Fruit fly (Drosophila melanogaster): ENCODE data around the gene CG3777.

dm6 chrX:293254-293653 lies 13.8 kb downstream of the CG3777 start:
- no peak for TF ChIP-seq CG14711 (tag; optimal IDR thresholded peaks at IDR 0.05)
- TF ChIP-seq CG33017 (tag; optimal IDR thresholded peaks at IDR 0.05) = no peak
- no peak for TF ChIP-seq CG1620 (GFP tag; optimal IDR thresholded peaks at IDR 0.05)
- no peak for TF ChIP-seq kay (GFP tag; ENCODE audit: borderline replicate concordance)
- no peak for TF ChIP-seq ovo (GFP tag; optimal IDR thresholded peaks at IDR 0.05)
- TF ChIP-seq cic (GFP tag; optimal IDR thresholded peaks at IDR 0.05) = no peak
- no peak for TF ChIP-seq CG12768 (GFP tag; optimal IDR thresholded peaks at IDR 0.05)
- no peak for TF ChIP-seq Crg-1 (GFP tag; optimal IDR thresholded peaks at IDR 0.05)
- TF ChIP-seq pad (GFP tag; optimal IDR thresholded peaks at IDR 0.05) = no peak
- no peak for TF ChIP-seq Hr96 (GFP tag; optimal IDR thresholded peaks at IDR 0.05)
- no peak for TF ChIP-seq Mnt (GFP tag; optimal IDR thresholded peaks at IDR 0.05)
- TF ChIP-seq CG7101 (tag; optimal IDR thresholded peaks at IDR 0.05) = no peak
- no peak for TF ChIP-seq CG11617 (GFP tag; optimal IDR thresholded peaks at IDR 0.05)
- TF ChIP-seq tj (GFP tag; optimal IDR thresholded peaks at IDR 0.05) = no peak

Measured in whole organism, adult.